Fruit fly (Drosophila melanogaster): ENCODE results near the gene RpL13.

Gene RpL13

dm6 chr2L:9963603-9964042, 3.5 kb upstream of the RpL13 start, which contains the start of gene CG5850:
TSS of gene CG5850 (minus strand) at chr2L:9963949.
- peak; percentile 0 for TF ChIP-seq CG17806 (tag; optimal IDR thresholded peaks at IDR 0.05)
- TF ChIP-seq Pif1B (GFP tag; optimal IDR thresholded peaks at IDR 0.05): no peak
- TF ChIP-seq CG14655 (GFP tag; optimal IDR thresholded peaks at IDR 0.05): no peak
- TF ChIP-seq CG13204 (GFP tag; optimal IDR thresholded peaks at IDR 0.05): no peak
- TF ChIP-seq CG8159 (tag; optimal IDR thresholded peaks at IDR 0.05): peak; percentile 7

- TF ChIP-seq D1 (tag; optimal IDR thresholded peaks at IDR 0.05) (no peak), CG32121 (GFP tag; IDR thresholded peaks at IDR 0.05) (no peak)
Observed at dm6 chr2L:9968201-9968727, 1.2 kb downstream of the RpL13 start.

dm6 chr2L:9972624-9973023, 5.5 kb downstream of the RpL13 start:
- TF ChIP-seq Pif1A (GFP tag; optimal IDR thresholded peaks at IDR 0.05) (no peak), Snoo (tag; optimal IDR thresholded peaks at IDR 0.05) (no peak), CG14655 (GFP tag; optimal IDR thresholded peaks at IDR 0.05) (no peak), gl (tag; optimal IDR thresholded peaks at IDR 0.05) (no peak), fd96Ca (GFP tag; IDR thresholded peaks at IDR 0.05) (no peak), CG4496 (GFP tag; IDR thresholded peaks at IDR 0.05) (no peak), CG8301 (tag; optimal IDR thresholded peaks at IDR 0.05) (no peak), CG9948 (tag; optimal IDR thresholded peaks at IDR 0.05) (no peak), CG12605 (GFP tag; IDR thresholded peaks at IDR 0.05) (no peak), rn (GFP tag; IDR thresholded peaks at IDR 0.05) (no peak), D1 (tag; optimal IDR thresholded peaks at IDR 0.05) (no peak), CG34367 (tag; optimal IDR thresholded peaks at IDR 0.05) (no peak), CG10348 (GFP tag; IDR thresholded peaks at IDR 0.05) (no peak), Ets98B (GFP tag; IDR thresholded peaks at IDR 0.05) (no peak), Pif1B (GFP tag; optimal IDR thresholded peaks at IDR 0.05) (no peak), CG13204 (GFP tag; optimal IDR thresholded peaks at IDR 0.05) (no peak), CG15710 (tag; optimal IDR thresholded peaks at IDR 0.05) (no peak), CG17806 (tag; optimal IDR thresholded peaks at IDR 0.05) (no peak), CG32121 (GFP tag; IDR thresholded peaks at IDR 0.05) (no peak), CG8159 (tag; optimal IDR thresholded peaks at IDR 0.05) (no peak)

- TF ChIP-seq CG15710 (tag; optimal IDR thresholded peaks at IDR 0.05) (peak; percentile 54), Pif1A (GFP tag; optimal IDR thresholded peaks at IDR 0.05) (peak; percentile 4), Pif1B (GFP tag; optimal IDR thresholded peaks at IDR 0.05) (peak; percentile 4), D1 (tag; optimal IDR thresholded peaks at IDR 0.05) (no peak), Snoo (tag; optimal IDR thresholded peaks at IDR 0.05) (peak; percentile 44), EcR (GFP tag; optimal IDR thresholded peaks at IDR 0.05) (no peak), CG8159 (tag; optimal IDR thresholded peaks at IDR 0.05) (peak; percentile 72), CG9948 (tag; optimal IDR thresholded peaks at IDR 0.05) (peak; percentile 57), gl (tag; optimal IDR thresholded peaks at IDR 0.05) (peak; percentile 7), CG12605 (GFP tag; IDR thresholded peaks at IDR 0.05) (no peak), CG8301 (tag; optimal IDR thresholded peaks at IDR 0.05) (peak; percentile 5), CG10348 (GFP tag; IDR thresholded peaks at IDR 0.05) (no peak), CG14655 (GFP tag; optimal IDR thresholded peaks at IDR 0.05) (peak; percentile 38), rn (GFP tag; IDR thresholded peaks at IDR 0.05) (no peak), CG17806 (tag; optimal IDR thresholded peaks at IDR 0.05) (peak; percentile 72), CG13204 (GFP tag; optimal IDR thresholded peaks at IDR 0.05) (no peak)
Observed at dm6 chr2L:9981809-9982208, 14.7 kb downstream of the RpL13 start.

DNA sequence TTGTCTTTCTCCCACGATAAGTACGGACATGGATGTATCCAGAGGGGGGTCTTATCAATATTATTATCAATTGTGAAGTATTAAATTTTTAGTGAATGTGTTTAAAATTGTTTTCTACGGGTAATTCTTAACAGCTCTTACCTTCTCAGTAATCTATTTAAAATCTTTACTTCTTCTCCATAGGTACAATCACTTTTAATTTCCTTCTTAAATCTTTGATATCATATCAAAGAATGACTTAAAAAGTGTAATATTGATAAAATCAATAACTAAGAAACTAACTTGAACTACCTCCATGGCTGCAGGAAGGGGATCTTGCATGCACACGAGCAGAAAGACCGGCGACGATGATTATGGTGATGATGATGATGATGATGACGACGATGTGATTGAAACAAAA, 15.4 kb downstream of the RpL13 start:
- TF ChIP-seq CG15710 (tag; optimal IDR thresholded peaks at IDR 0.05) (peak; percentile 64), gl (tag; optimal IDR thresholded peaks at IDR 0.05) (no peak), CG12605 (GFP tag; IDR thresholded peaks at IDR 0.05) (no peak), Pif1A (GFP tag; optimal IDR thresholded peaks at IDR 0.05) (peak; percentile 73), CG14655 (GFP tag; optimal IDR thresholded peaks at IDR 0.05) (peak; percentile 29), CG34367 (tag; optimal IDR thresholded peaks at IDR 0.05) (peak; percentile 20), D1 (tag; optimal IDR thresholded peaks at IDR 0.05) (no peak), CG9948 (tag; optimal IDR thresholded peaks at IDR 0.05) (peak; percentile 65), CG17806 (tag; optimal IDR thresholded peaks at IDR 0.05) (peak; percentile 70), CG4496 (GFP tag; IDR thresholded peaks at IDR 0.05) (no peak), rn (GFP tag; IDR thresholded peaks at IDR 0.05) (no peak), CG13204 (GFP tag; optimal IDR thresholded peaks at IDR 0.05) (no peak), CG8301 (tag; optimal IDR thresholded peaks at IDR 0.05) (no peak), Ets98B (GFP tag; IDR thresholded peaks at IDR 0.05) (no peak), Pif1B (GFP tag; optimal IDR thresholded peaks at IDR 0.05) (peak; percentile 55), CG8159 (tag; optimal IDR thresholded peaks at IDR 0.05) (peak; percentile 81), Snoo (tag; optimal IDR thresholded peaks at IDR 0.05) (peak; percentile 75)

dm6 chr2L:9984078-9984772, 17.1 kb downstream of the RpL13 start, which contains the start of gene bib:
TSS of gene bib (plus strand) at chr2L:9984645.
- TF ChIP-seq CG34367 (tag; optimal IDR thresholded peaks at IDR 0.05) (peak; percentile 85), Snoo (tag; optimal IDR thresholded peaks at IDR 0.05) (peak; percentile 82), CG32121 (GFP tag; IDR thresholded peaks at IDR 0.05) (peak; percentile 62), rn (GFP tag; IDR thresholded peaks at IDR 0.05) (no peak), CG12605 (GFP tag; IDR thresholded peaks at IDR 0.05) (0 out of 2 replicates have a peak, but pooled peaks have one; percentile 33), fd96Ca (GFP tag; IDR thresholded peaks at IDR 0.05) (peak; percentile 51; the same call in 1 of the 3 replicates), CG9948 (tag; optimal IDR thresholded peaks at IDR 0.05) (peak; percentile 96), gl (tag; optimal IDR thresholded peaks at IDR 0.05) (peak; percentile 68), CG15710 (tag; optimal IDR thresholded peaks at IDR 0.05) (peak; percentile 89), Pif1B (GFP tag; optimal IDR thresholded peaks at IDR 0.05) (peak; percentile 90), CG8159 (tag; optimal IDR thresholded peaks at IDR 0.05) (peak; percentile 95), CG10348 (GFP tag; IDR thresholded peaks at IDR 0.05) (no peak), Ets98B (GFP tag; IDR thresholded peaks at IDR 0.05) (peak; percentile 51), Pif1A (GFP tag; optimal IDR thresholded peaks at IDR 0.05) (peak; percentile 80), CG8301 (tag; optimal IDR thresholded peaks at IDR 0.05) (peak; percentile 84), D1 (tag; optimal IDR thresholded peaks at IDR 0.05) (peak; percentile 97), CG13204 (GFP tag; optimal IDR thresholded peaks at IDR 0.05) (peak; percentile 82), CG17806 (tag; optimal IDR thresholded peaks at IDR 0.05) (peak; percentile 90), CG14655 (GFP tag; optimal IDR thresholded peaks at IDR 0.05) (peak; percentile 92), EcR (GFP tag; optimal IDR thresholded peaks at IDR 0.05) (peak; percentile 56), CG4496 (GFP tag; IDR thresholded peaks at IDR 0.05) (peak; percentile 73; the same call in 1 of the 3 replicates)
